Worm (Caenorhabditis elegans) whole organism, young adult: Measurements from ENCODE around the gene T26H5.8.

Experiments
- B0019.2 ChIP-seq: fragments of 200-800 bp; sonication (Bioruptor generic); conservative IDR thresholded peaks from 2 replicates; pipeline ENCODE4 v1.3.6; 2022; ENCODE audit warnings: missing genetic modification reagents, missing genetic modification characterization, missing compliant biosample characterization
- F57A8.1 ChIP-seq: fragments of 200-800 bp; sonication (Bioruptor generic); optimal IDR thresholded peaks from 2 replicates; lab custom pipeline; 2018; ENCODE audit warnings: mild to moderate bottlenecking, missing genetic modification characterization, moderate library complexity, missing compliant biosample characterization
- ama-1 ChIP-seq, 3 experiments: fragments of 150-350 bp in 1 of 3; sonication (generic microtip) in 2 of 3; optimal IDR thresholded peaks; 2 replicates each; lab custom pipeline; 2014 to 2018; ENCODE audit warnings: missing biosample characterization in 2 of 3, missing genetic modification characterization in 2 of 3, missing genetic modification reagents in 2 of 3
- efl-1 ChIP-seq: fragments of 150-350 bp; optimal IDR thresholded peaks from 2 replicates; lab custom pipeline; 2014; ENCODE audit warnings: missing biosample characterization, missing genetic modification reagents, missing genetic modification characterization
- ekl-4 ChIP-seq: fragments of 200-800 bp; sonication (Bioruptor generic); IDR thresholded peaks from 2 replicates; pipeline ENCODE4 v1.3.6; 2022; ENCODE audit warnings: missing genetic modification reagents, missing genetic modification characterization, missing compliant biosample characterization
- hsf-1 ChIP-seq: fragments of 200-800 bp; sonication (Bioruptor generic); IDR thresholded peaks from 2 replicates; pipeline ENCODE4 v1.3.6; 2022; ENCODE audit warnings: missing genetic modification reagents, missing genetic modification characterization, missing compliant biosample characterization
- lin-35 ChIP-seq, 3 experiments: fragments of 150-350 bp in 2 of 3; sonication (generic microtip) in 1 of 3; optimal IDR thresholded peaks; 2 replicates each; lab custom pipeline; 2014 to 2018; ENCODE audit warnings: missing biosample characterization in 3 of 3, missing genetic modification characterization in 3 of 3, missing genetic modification reagents in 3 of 3
- lin-40 ChIP-seq: sonication (generic microtip); optimal IDR thresholded peaks from 2 replicates; lab custom pipeline; 2016; ENCODE audit warnings: missing genetic modification characterization, mild to moderate bottlenecking, missing compliant biosample characterization, missing genotype, missing genetic modification reagents
- mxl-1 ChIP-seq: sonication (generic microtip); optimal IDR thresholded peaks from 2 replicates; lab custom pipeline; 2016; ENCODE audit warnings: missing genetic modification characterization, missing compliant biosample characterization
- pha-4 ChIP-seq: fragments of 150-350 bp; sonication (generic microtip); optimal IDR thresholded peaks from 2 replicates; lab custom pipeline; 2014; ENCODE audit warnings: missing biosample characterization, missing genetic modification reagents, missing genetic modification characterization
- snpc-4 ChIP-seq, 5 experiments: fragments of 150-350 bp in 1 of 5; sonication (generic microtip) in 4 of 5; optimal IDR thresholded peaks; 2 replicates each; lab custom pipeline; 2014 to 2018; ENCODE audit warnings: missing genetic modification characterization in 5 of 5, missing biosample characterization in 3 of 5, antibody characterized with exemption in 2 of 5, mild to moderate bottlenecking in 2 of 5, missing compliant biosample characterization in 2 of 5, missing genotype in 2 of 5, moderate library complexity in 2 of 5, missing genetic modification reagents in 1 of 5
- unc-130 ChIP-seq: sonication (generic microtip); optimal IDR thresholded peaks from 2 replicates; lab custom pipeline; 2016; ENCODE audit warnings: missing genetic modification reagents, missing genetic modification characterization, missing compliant biosample characterization
- ztf-18 ChIP-seq: sonication (generic microtip); optimal IDR thresholded peaks from 2 replicates; lab custom pipeline; 2016; ENCODE audit warnings: missing genotype, mild to moderate bottlenecking, missing genetic modification characterization, missing compliant biosample characterization

DNA sequence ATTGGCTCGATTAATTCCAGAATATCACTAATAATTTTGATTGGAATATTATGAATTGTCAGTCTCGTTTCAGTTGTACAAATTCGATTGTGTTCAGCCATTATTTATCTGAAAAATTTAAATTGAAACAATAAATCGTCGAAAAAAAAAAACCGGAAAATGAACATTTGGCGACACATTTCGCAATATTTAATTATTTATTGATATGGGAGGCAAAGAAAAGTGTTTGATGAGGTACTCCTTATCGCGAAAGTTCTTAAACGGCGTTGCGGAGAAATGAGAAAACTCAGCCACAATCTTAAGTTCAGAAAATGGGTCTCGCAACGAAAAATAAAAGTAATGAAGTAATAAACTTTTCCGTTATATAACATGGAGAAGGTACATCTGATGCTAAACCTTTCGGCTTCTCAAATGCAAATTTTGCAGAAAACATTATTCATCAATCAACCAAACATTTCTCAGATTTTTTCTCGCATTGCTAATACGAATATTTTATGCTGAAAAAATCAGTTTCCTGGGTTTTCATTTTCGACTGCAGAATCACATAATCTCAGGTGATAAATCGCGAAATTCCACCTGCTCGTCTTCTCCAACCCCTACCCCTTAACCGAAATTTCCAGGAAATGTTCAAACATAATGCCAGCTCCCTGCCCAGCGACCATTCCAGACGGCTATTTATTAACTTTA, 32.7 kb downstream of the T26H5.8 start, which contains the start of the genes T06E6.15 and sri-7:
- TF ChIP-seq ama-1 (optimal IDR thresholded peaks at IDR 0.05; lab: Kevin White, UChicago) (no peak), ama-1 (GFP tag; optimal IDR thresholded peaks at IDR 0.05; lab: Kevin White, UChicago) (no peak), snpc-4 (GFP tag; optimal IDR thresholded peaks at IDR 0.05; lab: Kevin White, UChicago) (no peak), snpc-4 (tag; optimal IDR thresholded peaks at IDR 0.05; lab: Kevin White, UChicago) (no peak), efl-1 (no peak), hsf-1 (GFP tag; lab: Robert Waterston, UW) (no peak), F57A8.1 (GFP tag; lab: Kevin White, UChicago) (no peak), ekl-4 (GFP tag; lab: Robert Waterston, UW) (no peak), mxl-1 (no peak), ztf-18 (no peak), pha-4 (tag; lab: Kevin White, UChicago) (no peak), B0019.2 (GFP tag; lab: Robert Waterston, UW) (no peak), unc-130 (GFP tag; lab: Kevin White, UChicago) (no peak), lin-40 (no peak), lin-35 (GFP tag; optimal IDR thresholded peaks at IDR 0.05; lab: Kevin White, UChicago) (no peak)
